Fruit fly (Drosophila melanogaster) whole organism, prepupa: ENCODE measurements around the gene CtsB.

ENCODE experiments used
- Blimp-1 ChIP-seq: fragments of 200-800 bp; sonication (Bioruptor generic); optimal IDR thresholded peaks from 3 replicates; lab custom pipeline; 2017; ENCODE audit warnings: missing biosample characterization, missing genetic modification characterization, mild to moderate bottlenecking, moderate library complexity, missing genetic modification reagents
- CG6792 ChIP-seq: fragments of 200-800 bp; sonication (Bioruptor generic); optimal IDR thresholded peaks from 3 replicates; lab custom pipeline; 2016; ENCODE audit warnings: missing biosample characterization, missing genetic modification characterization
- CG8632 ChIP-seq: fragments of 200-800 bp; sonication (Bioruptor generic); optimal IDR thresholded peaks from 3 replicates; lab custom pipeline; 2016; ENCODE audit warnings: missing biosample characterization, missing genetic modification characterization
- Eip78C ChIP-seq: fragments of 200-800 bp; sonication (Bioruptor generic); peaks from one replicate; lab custom pipeline; 2016; ENCODE audit warnings: missing biosample characterization, missing genetic modification characterization

DNA sequence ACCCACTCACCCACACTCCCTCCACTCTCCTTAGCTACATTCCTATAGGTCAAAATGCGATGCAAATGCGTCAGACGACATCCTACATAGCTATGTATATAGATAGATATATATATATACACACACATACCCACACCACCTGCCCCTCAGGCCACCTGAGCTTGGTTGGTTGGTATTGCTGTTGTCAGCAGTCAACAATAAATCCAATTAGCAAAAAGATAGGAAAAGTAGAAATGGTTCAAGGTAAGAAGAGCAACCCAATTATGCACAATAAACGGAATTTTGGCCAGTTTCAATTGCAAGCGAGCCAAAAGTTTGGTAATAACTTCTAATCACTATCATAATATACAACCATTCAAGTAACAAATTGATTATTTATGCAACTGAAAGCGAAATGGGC, 15.5 kb downstream of the CtsB start:
- TF ChIP-seq CG8632 (no peak), Blimp-1 (GFP tag; lab: Kevin White, UChicago) (no peak), CG6792 (GFP tag; lab: Kevin White, UChicago) (no peak), Eip78C (GFP tag; lab: Kevin White, UChicago) (no peak)
